Worm (Caenorhabditis elegans) whole organism, young adult: ENCODE data around the gene ZK418.6.

ENCODE experiments used
- T07F8.4 ChIP-seq: sonication (generic microtip); optimal IDR thresholded peaks from 2 replicates; lab custom pipeline; 2016; ENCODE audit warnings: mild to moderate bottlenecking, missing genetic modification characterization, moderate library complexity, missing compliant biosample characterization
- T26A5.8 ChIP-seq: sonication (generic microtip); optimal IDR thresholded peaks from 2 replicates; lab custom pipeline; 2016; ENCODE audit warnings: missing genetic modification characterization, missing compliant biosample characterization
- die-1 ChIP-seq: sonication (generic microtip); optimal IDR thresholded peaks from 2 replicates; lab custom pipeline; 2016; ENCODE audit warnings: missing genotype, mild to moderate bottlenecking, missing genetic modification characterization, missing compliant biosample characterization
- egl-18 ChIP-seq: fragments of 200-800 bp; sonication (Bioruptor generic); IDR thresholded peaks from 2 replicates; pipeline ENCODE4 v1.3.6; 2022; ENCODE audit warnings: missing genetic modification reagents, missing genetic modification characterization, missing compliant biosample characterization
- gei-17 ChIP-seq: fragments of 200-800 bp; sonication (Bioruptor generic); optimal IDR thresholded peaks from 2 replicates; lab custom pipeline; 2018; ENCODE audit warnings: mild to moderate bottlenecking, missing genetic modification characterization, missing compliant biosample characterization
- lin-35 ChIP-seq, 3 experiments: fragments of 150-350 bp in 2 of 3; sonication (generic microtip) in 1 of 3; optimal IDR thresholded peaks; 2 replicates each; lab custom pipeline; 2014 to 2018; ENCODE audit warnings: missing biosample characterization in 3 of 3, missing genetic modification characterization in 3 of 3, missing genetic modification reagents in 3 of 3
- nfya-1 ChIP-seq: sonication (generic microtip); optimal IDR thresholded peaks from 2 replicates; lab custom pipeline; 2017; ENCODE audit warnings: antibody characterized with exemption, missing compliant biosample characterization, missing genetic modification characterization, borderline replicate concordance; ENCODE audit not compliant: insufficient read depth
- nfyb-1 ChIP-seq: fragments of 200-800 bp; sonication (Bioruptor generic); IDR thresholded peaks from 2 replicates; pipeline ENCODE4 v1.3.6; 2022; ENCODE audit warnings: missing genetic modification reagents, missing genetic modification characterization, missing compliant biosample characterization
- snpc-4 ChIP-seq, 5 experiments: fragments of 150-350 bp in 1 of 5; sonication (generic microtip) in 4 of 5; optimal IDR thresholded peaks; 2 replicates each; lab custom pipeline; 2014 to 2018; ENCODE audit warnings: missing genetic modification characterization in 5 of 5, missing biosample characterization in 3 of 5, antibody characterized with exemption in 2 of 5, mild to moderate bottlenecking in 2 of 5, missing compliant biosample characterization in 2 of 5, missing genotype in 2 of 5, moderate library complexity in 2 of 5, missing genetic modification reagents in 1 of 5
- tbx-9 ChIP-seq: sonication (generic microtip); optimal IDR thresholded peaks from 2 replicates; lab custom pipeline; 2016; ENCODE audit warnings: borderline replicate concordance, missing genetic modification characterization, inconsistent platforms, missing compliant biosample characterization
- tlf-1 ChIP-seq: fragments of 200-800 bp; sonication (Bioruptor generic); optimal IDR thresholded peaks from 2 replicates; lab custom pipeline; 2018; ENCODE audit warnings: mild to moderate bottlenecking, missing genetic modification characterization, missing compliant biosample characterization
- ztf-25 ChIP-seq: fragments of 200-800 bp; sonication (Bioruptor generic); IDR thresholded peaks from 2 replicates; pipeline ENCODE4 v1.3.6; 2022; ENCODE audit warnings: missing genetic modification reagents, missing genetic modification characterization, missing compliant biosample characterization
- ztf-3 ChIP-seq: fragments of 200-800 bp; sonication (Bioruptor generic); optimal IDR thresholded peaks from 2 replicates; lab custom pipeline; 2018; ENCODE audit warnings: mild to moderate bottlenecking, missing genetic modification characterization, missing compliant biosample characterization

ce11 chrIII:7069981-7070380 is 8.7 kb downstream of the ZK418.6 start, which contains the start of gene tmem-17:
- TF ChIP-seq tlf-1 (GFP tag; lab: Kevin White, UChicago) = no peak
- no peak for TF ChIP-seq die-1
- TF ChIP-seq T26A5.8 = no peak
- TF ChIP-seq tbx-9 (tag; lab: Kevin White, UChicago) = no peak
- TF ChIP-seq T07F8.4 (tag; lab: Kevin White, UChicago) = no peak
- TF ChIP-seq ztf-25 (GFP tag; lab: Robert Waterston, UW) = no peak
- TF ChIP-seq lin-35 (GFP tag; optimal IDR thresholded peaks at IDR 0.05; lab: Kevin White, UChicago) = no peak
- TF ChIP-seq snpc-4 (GFP tag; optimal IDR thresholded peaks at IDR 0.05; lab: Kevin White, UChicago) = no peak
- TF ChIP-seq snpc-4 (tag; optimal IDR thresholded peaks at IDR 0.05; lab: Kevin White, UChicago) = no peak
- TF ChIP-seq nfyb-1 (GFP tag; lab: Robert Waterston, UW) = no peak
- no peak for TF ChIP-seq gei-17 (GFP tag; lab: Kevin White, UChicago)
- no peak for TF ChIP-seq nfya-1 (tag; lab: Kevin White, UChicago)
- no peak for TF ChIP-seq ztf-3 (GFP tag; lab: Kevin White, UChicago)
- TF ChIP-seq egl-18 (GFP tag; lab: Robert Waterston, UW) = no peak
